Fruit fly (Drosophila melanogaster) whole organism, embryonic: ENCODE data around the gene mfas.

Source experiments
- CG12299 ChIP-seq: fragments of 200-800 bp; sonication (Bioruptor generic); optimal IDR thresholded peaks from 2 replicates; lab custom pipeline; 2018; ENCODE audit warnings: missing biosample characterization, mild to moderate bottlenecking, missing genetic modification characterization
- CG15073 ChIP-seq: fragments of 200-800 bp; sonication (Bioruptor generic); optimal IDR thresholded peaks from 2 replicates; lab custom pipeline; 2016; ENCODE audit warnings: missing biosample characterization, missing genetic modification characterization
- CG15479 ChIP-seq: fragments of 200-800 bp; sonication (Bioruptor generic); optimal IDR thresholded peaks from 3 replicates; lab custom pipeline; 2019; ENCODE audit warnings: missing biosample characterization, mild to moderate bottlenecking, missing genetic modification characterization, moderate library complexity
- CG18011 ChIP-seq: fragments of 200-800 bp; sonication (Bioruptor generic); optimal IDR thresholded peaks from 2 replicates; lab custom pipeline; 2017; ENCODE audit warnings: missing biosample characterization, missing genetic modification characterization, mild to moderate bottlenecking, moderate library complexity, missing genotype
- CG34422 ChIP-seq: fragments of 200-800 bp; sonication (Bioruptor generic); IDR thresholded peaks from 3 replicates; pipeline ENCODE4 v1.3.6; 2022; ENCODE audit warnings: missing biosample characterization, missing genetic modification characterization
- CG7928 ChIP-seq: fragments of 200-800 bp; sonication (Bioruptor generic); optimal IDR thresholded peaks from 2 replicates; lab custom pipeline; 2017; ENCODE audit warnings: missing biosample characterization, mild to moderate bottlenecking, missing genetic modification characterization
- CG9609 ChIP-seq: fragments of 200-800 bp; sonication (Bioruptor generic); optimal IDR thresholded peaks from 3 replicates; lab custom pipeline; 2016; ENCODE audit warnings: missing biosample characterization, missing genetic modification characterization
- Sox100B ChIP-seq: fragments of 200-800 bp; sonication (Bioruptor generic); optimal IDR thresholded peaks from 3 replicates; lab custom pipeline; 2018; ENCODE audit warnings: missing biosample characterization, mild to moderate bottlenecking, missing genetic modification characterization
- Stat92E ChIP-seq, 3 experiments: fragments of >200 bp in 2 of 3; fragments of 200-800 bp in 1 of 3; sonication (Bioruptor generic) in 1 of 3; optimal IDR thresholded peaks; 2 replicates each; lab custom pipeline; 2017 to 2019; ENCODE audit warnings: missing biosample characterization in 3 of 3, missing genetic modification characterization in 3 of 3, mild to moderate bottlenecking in 1 of 3, moderate library complexity in 1 of 3
- Xbp1 ChIP-seq: fragments of 200-800 bp; sonication (Bioruptor generic); optimal IDR thresholded peaks from 3 replicates; lab custom pipeline; 2016; ENCODE audit warnings: missing biosample characterization, mild to moderate bottlenecking, missing genetic modification characterization
- crp ChIP-seq, 2 experiments: fragments of 200-800 bp; sonication (Bioruptor generic); optimal IDR thresholded peaks; 2 replicates in 1 of 2; 3 replicates in 1 of 2; lab custom pipeline; 2017; ENCODE audit warnings: missing biosample characterization in 2 of 2, missing genetic modification characterization in 2 of 2, mild to moderate bottlenecking in 1 of 2, moderate library complexity in 1 of 2
- dimm ChIP-seq: fragments of 200-800 bp; sonication (Bioruptor generic); IDR thresholded peaks from 2 replicates; pipeline ENCODE4 v1.3.6; 2022; ENCODE audit warnings: missing biosample characterization, missing genetic modification characterization
- repo ChIP-seq: fragments of 200-800 bp; sonication (Bioruptor generic); optimal IDR thresholded peaks from 2 replicates; lab custom pipeline; 2016; ENCODE audit warnings: missing biosample characterization, missing genetic modification characterization
- zen ChIP-seq: fragments of 200-800 bp; sonication (Bioruptor generic); optimal IDR thresholded peaks from 3 replicates; lab custom pipeline; 2018; ENCODE audit warnings: missing biosample characterization, mild to moderate bottlenecking, missing genetic modification characterization, moderate library complexity

DNA sequence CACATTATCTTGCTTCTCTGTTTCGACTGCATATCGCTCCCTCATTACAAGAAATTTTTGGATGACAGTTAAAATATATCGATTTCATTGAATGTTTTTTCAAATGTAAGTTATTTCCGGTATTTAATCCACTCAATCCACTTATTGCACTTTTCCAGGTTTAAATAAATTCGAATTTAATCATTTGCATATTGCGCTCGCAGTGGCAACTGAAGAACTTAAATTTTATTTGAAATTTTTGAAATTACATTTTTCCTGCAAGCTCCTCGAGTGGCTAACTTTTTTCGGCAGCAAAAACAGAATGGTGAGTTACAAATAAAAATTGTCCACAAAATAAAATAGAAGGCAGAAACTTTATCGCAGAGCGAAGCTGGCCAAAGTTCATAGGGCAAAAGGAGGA, 38.5 kb upstream of the mfas start, which contains the start of the genes CG31358, CG42504 and CG42505:
- no peak for TF ChIP-seq repo
- no peak for TF ChIP-seq CG15479 (GFP tag; lab: Kevin White, UChicago)
- TF ChIP-seq CG12299 (tag; lab: Kevin White, UChicago): no peak
- TF ChIP-seq CG7928 (GFP tag; lab: Kevin White, UChicago): no peak
- no peak for TF ChIP-seq CG18011 (GFP tag; lab: Kevin White, UChicago)
- no peak for TF ChIP-seq CG9609 (GFP tag; lab: Kevin White, UChicago)
- TF ChIP-seq dimm (GFP tag; lab: Robert Waterston, UW): no peak
- no peak for TF ChIP-seq Stat92E (GFP tag; optimal IDR thresholded peaks at IDR 0.05; lab: Kevin White, UChicago)
- TF ChIP-seq Xbp1 (GFP tag; lab: Kevin White, UChicago): no peak
- no peak for TF ChIP-seq zen (tag; lab: Kevin White, UChicago)
- TF ChIP-seq Sox100B (GFP tag; lab: Kevin White, UChicago): no peak
- no peak for TF ChIP-seq CG15073 (GFP tag; lab: Kevin White, UChicago)
- no peak for TF ChIP-seq CG34422 (GFP tag; lab: Robert Waterston, UW)
- no peak for TF ChIP-seq crp (GFP tag; optimal IDR thresholded peaks at IDR 0.05; lab: Kevin White, UChicago)
